Worm (Caenorhabditis elegans) whole organism, mixed stage, embryonic: ENCODE data around the gene srw-123.

Experiments
- M03D4.4 ChIP-seq: sonication (generic microtip); optimal IDR thresholded peaks from 2 replicates; lab custom pipeline; 2017; ENCODE audit warnings: mild to moderate bottlenecking, missing genetic modification characterization, missing compliant biosample characterization
- bed-3 ChIP-seq: fragments of 200-800 bp; sonication (Bioruptor generic); optimal IDR thresholded peaks from 3 replicates; lab custom pipeline; 2018; ENCODE audit warnings: mild to moderate bottlenecking, missing genetic modification characterization, moderate library complexity, missing compliant biosample characterization
- blmp-1 ChIP-seq: fragments of 150-350 bp; optimal IDR thresholded peaks from 2 replicates; lab custom pipeline; 2014; ENCODE audit warnings: missing biosample characterization, missing genetic modification characterization
- ceh-39 ChIP-seq: fragments of 150-350 bp; optimal IDR thresholded peaks from 2 replicates; lab custom pipeline; 2014; ENCODE audit warnings: missing biosample characterization, missing genetic modification characterization
- ceh-43 ChIP-seq: fragments of 200-800 bp; sonication (Bioruptor generic); optimal IDR thresholded peaks from 2 replicates; lab custom pipeline; 2018; ENCODE audit warnings: mild to moderate bottlenecking, missing genetic modification characterization, moderate library complexity, missing compliant biosample characterization
- ceh-83 ChIP-seq: fragments of 200-800 bp; sonication (Bioruptor generic); optimal IDR thresholded peaks from 2 replicates; lab custom pipeline; 2018; ENCODE audit warnings: mild to moderate bottlenecking, missing genetic modification characterization, missing compliant biosample characterization
- ces-1 ChIP-seq: fragments of 150-350 bp; optimal IDR thresholded peaks from 2 replicates; lab custom pipeline; 2014; ENCODE audit warnings: missing biosample characterization, missing genetic modification reagents, missing genetic modification characterization
- cnd-1 ChIP-seq: fragments of 200-800 bp; sonication (Bioruptor generic); optimal IDR thresholded peaks from 2 replicates; lab custom pipeline; 2018; ENCODE audit warnings: mild to moderate bottlenecking, missing genetic modification characterization, missing compliant biosample characterization
- drap-1 ChIP-seq: fragments of 200-800 bp; sonication (Bioruptor generic); optimal IDR thresholded peaks from 3 replicates; lab custom pipeline; 2018; ENCODE audit warnings: mild to moderate bottlenecking, missing genetic modification characterization, missing compliant biosample characterization
- elt-1 ChIP-seq: sonication (generic microtip); optimal IDR thresholded peaks from 2 replicates; lab custom pipeline; 2017; ENCODE audit warnings: missing genetic modification characterization, mild to moderate bottlenecking, missing compliant biosample characterization, antibody characterized with exemption, moderate library complexity, borderline replicate concordance; ENCODE audit not compliant: insufficient read depth
- flh-1 ChIP-seq: fragments of 200-800 bp; sonication (Bioruptor generic); optimal IDR thresholded peaks from 2 replicates; lab custom pipeline; 2018; ENCODE audit warnings: mild to moderate bottlenecking, missing genetic modification characterization, moderate library complexity, missing compliant biosample characterization
- ham-2 ChIP-seq: fragments of 200-800 bp; sonication (Bioruptor generic); optimal IDR thresholded peaks from 2 replicates; lab custom pipeline; 2018; ENCODE audit warnings: mild to moderate bottlenecking, missing genetic modification characterization, missing compliant biosample characterization
- hlh-1 ChIP-seq: fragments of 150-350 bp; optimal IDR thresholded peaks from 2 replicates; lab custom pipeline; 2014; ENCODE audit warnings: missing biosample characterization, missing genetic modification reagents, missing genetic modification characterization
- lin-13 ChIP-seq: fragments of 150-350 bp; optimal IDR thresholded peaks from 2 replicates; lab custom pipeline; 2014; ENCODE audit warnings: missing biosample characterization, missing genetic modification characterization
- lin-32 ChIP-seq: fragments of 200-800 bp; sonication (Bioruptor generic); optimal IDR thresholded peaks from 2 replicates; lab custom pipeline; 2018; ENCODE audit warnings: mild to moderate bottlenecking, missing genetic modification characterization, missing compliant biosample characterization
- lsy-2 ChIP-seq: fragments of 150-350 bp; optimal IDR thresholded peaks from 2 replicates; lab custom pipeline; 2014; ENCODE audit warnings: missing biosample characterization, missing genetic modification characterization
- mab-5 ChIP-seq: fragments of 150-350 bp; optimal IDR thresholded peaks from 2 replicates; lab custom pipeline; 2014; ENCODE audit warnings: missing biosample characterization, missing genetic modification characterization
- mep-1 ChIP-seq: fragments of 150-350 bp; optimal IDR thresholded peaks from 2 replicates; lab custom pipeline; 2017; ENCODE audit warnings: missing biosample characterization, missing genetic modification reagents, missing genetic modification characterization, inconsistent platforms
- mls-2 ChIP-seq: sonication (generic microtip); optimal IDR thresholded peaks from 2 replicates; lab custom pipeline; 2016; ENCODE audit warnings: mild to moderate bottlenecking, missing genetic modification characterization, moderate library complexity, missing compliant biosample characterization
- nhr-12 ChIP-seq: fragments of 150-350 bp; optimal IDR thresholded peaks from 2 replicates; lab custom pipeline; 2014; ENCODE audit warnings: missing biosample characterization, missing genetic modification characterization
- nhr-2 ChIP-seq: fragments of 150-350 bp; optimal IDR thresholded peaks from 2 replicates; lab custom pipeline; 2014; ENCODE audit warnings: missing biosample characterization, missing genetic modification characterization
- nhr-237 ChIP-seq: fragments of 150-350 bp; optimal IDR thresholded peaks from 2 replicates; lab custom pipeline; 2014; ENCODE audit warnings: missing biosample characterization, missing genetic modification characterization
- pha-4 ChIP-seq: fragments of 150-350 bp; optimal IDR thresholded peaks from 2 replicates; lab custom pipeline; 2018; ENCODE audit warnings: missing biosample characterization, missing genetic modification reagents, missing genetic modification characterization
- snpc-4 ChIP-seq: fragments of 150-350 bp; optimal IDR thresholded peaks from 2 replicates; lab custom pipeline; 2014; ENCODE audit warnings: missing biosample characterization, missing genetic modification characterization
- sptf-1 ChIP-seq: sonication (generic microtip); optimal IDR thresholded peaks from 2 replicates; lab custom pipeline; 2017; ENCODE audit warnings: mild to moderate bottlenecking, missing genetic modification characterization, moderate library complexity, missing compliant biosample characterization
- unc-120 ChIP-seq: sonication (generic microtip); optimal IDR thresholded peaks from 2 replicates; lab custom pipeline; 2017; ENCODE audit warnings: missing genetic modification characterization, missing compliant biosample characterization; ENCODE audit not compliant: poor library complexity, severe bottlenecking
- unc-39 ChIP-seq: fragments of 150-350 bp; optimal IDR thresholded peaks from 2 replicates; lab custom pipeline; 2014; ENCODE audit warnings: missing biosample characterization, missing genetic modification characterization
- unc-62 ChIP-seq: fragments of 150-350 bp; optimal IDR thresholded peaks from 2 replicates; lab custom pipeline; 2014; ENCODE audit warnings: missing biosample characterization, missing genetic modification reagents, missing genetic modification characterization
- zip-8 ChIP-seq: fragments of 150-350 bp; optimal IDR thresholded peaks from 2 replicates; lab custom pipeline; 2014; ENCODE audit warnings: missing biosample characterization, missing genetic modification characterization
- ztf-11 ChIP-seq: fragments of 150-350 bp; optimal IDR thresholded peaks from 2 replicates; lab custom pipeline; 2014; ENCODE audit warnings: missing biosample characterization, missing genetic modification characterization

The srw-123 gene

DNA sequence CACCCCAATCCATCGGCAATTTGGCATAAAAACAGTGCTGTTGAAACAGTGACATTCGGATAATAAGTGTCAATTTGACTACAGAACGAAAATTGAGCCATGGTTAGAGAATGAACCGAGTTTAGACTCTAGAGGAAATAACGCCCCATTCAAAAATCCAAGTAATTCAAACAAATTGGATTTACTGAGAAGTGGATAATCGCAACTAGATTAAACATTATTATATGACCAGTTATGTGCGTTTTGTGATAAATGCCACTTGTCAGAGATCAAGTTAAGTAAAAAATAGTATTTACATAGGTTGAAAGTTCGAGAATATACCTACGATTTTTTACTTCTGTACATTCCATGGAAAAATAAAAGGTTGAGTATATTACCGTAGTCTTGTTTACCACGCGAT lies 10.1 kb upstream of the srw-123 start, which contains the start of gene srw-139:
Gene srw-139 (minus strand): TSS at position 101 of the 400 bp plus-strand sequence.
- no peak for TF ChIP-seq mab-5 (tag; lab: Kevin White, UChicago)
- TF ChIP-seq ztf-11 (tag; lab: Kevin White, UChicago) = no peak
- no peak for TF ChIP-seq blmp-1 (tag; lab: Kevin White, UChicago)
- no peak for TF ChIP-seq bed-3 (GFP tag; lab: Kevin White, UChicago)
- TF ChIP-seq drap-1 (GFP tag; lab: Kevin White, UChicago) = no peak
- no peak for TF ChIP-seq unc-62
- TF ChIP-seq unc-39 (tag; lab: Kevin White, UChicago) = no peak
- no peak for TF ChIP-seq ces-1 (GFP tag; lab: Kevin White, UChicago)
- no peak for TF ChIP-seq flh-1 (GFP tag; lab: Kevin White, UChicago)
- TF ChIP-seq lin-13 = no peak
- TF ChIP-seq ceh-43 (GFP tag; lab: Kevin White, UChicago) = no peak
- TF ChIP-seq mls-2 (tag; lab: Kevin White, UChicago) = no peak
- no peak for TF ChIP-seq sptf-1
- TF ChIP-seq unc-120 (tag; lab: Kevin White, UChicago) = no peak
- TF ChIP-seq pha-4 (tag; lab: Kevin White, UChicago) = no peak

DNA sequence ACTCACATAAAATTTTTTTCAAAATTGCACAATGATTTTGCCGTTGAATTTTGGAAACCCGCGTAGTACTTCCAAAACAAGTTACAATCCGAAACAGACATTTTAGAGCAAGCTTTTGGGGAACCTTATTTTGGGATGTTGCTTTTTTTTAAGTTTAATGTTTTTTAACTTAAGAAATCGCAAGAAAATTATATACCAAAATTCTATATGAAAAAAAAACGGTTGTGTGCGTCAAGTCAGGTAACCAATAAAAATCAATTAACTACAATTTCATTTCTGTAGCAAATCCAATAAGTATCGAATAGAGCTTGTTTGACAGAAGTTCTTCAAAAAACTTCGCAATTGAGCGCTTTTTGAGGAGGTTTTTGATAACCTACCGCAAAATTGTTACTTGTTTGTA lies 8.2 kb upstream of the srw-123 start, which contains the start of gene srw-117:
Gene srw-117 (minus strand): TSS at position 101 of the 400 bp plus-strand sequence.
- no peak for TF ChIP-seq ceh-39 (tag; lab: Kevin White, UChicago)
- TF ChIP-seq mep-1 (tag; lab: Kevin White, UChicago) = no peak
- no peak for TF ChIP-seq snpc-4
- TF ChIP-seq nhr-237 (tag; lab: Kevin White, UChicago) = no peak
- no peak for TF ChIP-seq ham-2 (GFP tag; lab: Kevin White, UChicago)

DNA sequence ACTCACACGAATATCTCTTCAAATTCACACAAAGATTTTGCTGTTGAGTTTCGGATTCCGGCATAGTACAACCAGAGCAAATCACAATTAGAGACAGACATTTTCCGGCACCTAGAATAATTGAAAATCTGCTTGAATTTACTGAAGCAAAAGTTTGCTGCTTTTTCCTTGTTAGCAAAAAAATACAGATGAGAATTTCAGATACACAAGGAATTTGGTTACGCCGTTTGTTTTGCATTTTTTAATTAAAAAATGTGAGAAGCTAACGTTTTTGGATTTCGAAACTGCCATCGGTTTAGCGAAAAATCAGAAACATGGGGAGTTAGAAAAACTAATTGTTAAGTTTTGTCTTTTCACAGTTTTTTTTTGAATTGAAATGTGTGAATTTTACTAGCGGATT lies 4.8 kb upstream of the srw-123 start, which contains the start of gene srw-118:
Gene srw-118 (minus strand): TSS at position 101 of the 400 bp plus-strand sequence.
- TF ChIP-seq hlh-1 (tag; lab: Kevin White, UChicago) (no peak), blmp-1 (tag; lab: Kevin White, UChicago) (no peak), drap-1 (GFP tag; lab: Kevin White, UChicago) (no peak), M03D4.4 (tag; lab: Kevin White, UChicago) (no peak), ceh-39 (tag; lab: Kevin White, UChicago) (no peak), lin-13 (no peak), cnd-1 (tag; lab: Kevin White, UChicago) (no peak)

DNA sequence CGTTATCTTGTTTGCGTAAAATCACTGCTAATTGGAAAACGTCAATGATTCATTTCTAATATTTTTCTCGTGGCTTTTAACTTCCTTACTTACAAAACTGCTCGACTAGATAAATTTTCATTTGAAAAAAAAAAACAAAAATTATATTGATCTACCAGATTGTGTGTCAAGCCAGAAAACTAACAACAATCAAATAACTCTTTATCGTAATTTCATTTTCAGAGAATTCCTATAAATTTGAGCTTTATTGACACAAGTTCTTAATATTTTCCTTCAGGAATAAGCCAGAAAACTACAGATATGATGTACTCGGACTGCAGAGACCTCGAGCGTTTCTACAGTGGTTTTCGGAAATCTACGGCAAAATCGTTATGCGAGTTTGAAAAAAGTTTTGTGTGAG lies 1.1 kb upstream of the srw-123 start, which contains the start of gene srw-124:
Gene srw-124 (plus strand): TSS at position 301 of the 400 bp plus-strand sequence.
- TF ChIP-seq nhr-12 (tag; lab: Kevin White, UChicago) (no peak), nhr-2 (tag; lab: Kevin White, UChicago) (no peak), M03D4.4 (tag; lab: Kevin White, UChicago) (no peak), ztf-11 (tag; lab: Kevin White, UChicago) (no peak), ceh-83 (GFP tag; lab: Kevin White, UChicago) (no peak), zip-8 (no peak), mep-1 (tag; lab: Kevin White, UChicago) (no peak), unc-39 (tag; lab: Kevin White, UChicago) (no peak), hlh-1 (tag; lab: Kevin White, UChicago) (no peak), bed-3 (GFP tag; lab: Kevin White, UChicago) (no peak), blmp-1 (tag; lab: Kevin White, UChicago) (no peak), lsy-2 (no peak), lin-32 (GFP tag; lab: Kevin White, UChicago) (no peak), unc-62 (no peak), mls-2 (tag; lab: Kevin White, UChicago) (no peak), ceh-43 (GFP tag; lab: Kevin White, UChicago) (no peak), ham-2 (GFP tag; lab: Kevin White, UChicago) (no peak), elt-1 (tag; lab: Kevin White, UChicago) (no peak)
- TF ChIP-seq, all 35 proteins: peak for 0

DNA sequence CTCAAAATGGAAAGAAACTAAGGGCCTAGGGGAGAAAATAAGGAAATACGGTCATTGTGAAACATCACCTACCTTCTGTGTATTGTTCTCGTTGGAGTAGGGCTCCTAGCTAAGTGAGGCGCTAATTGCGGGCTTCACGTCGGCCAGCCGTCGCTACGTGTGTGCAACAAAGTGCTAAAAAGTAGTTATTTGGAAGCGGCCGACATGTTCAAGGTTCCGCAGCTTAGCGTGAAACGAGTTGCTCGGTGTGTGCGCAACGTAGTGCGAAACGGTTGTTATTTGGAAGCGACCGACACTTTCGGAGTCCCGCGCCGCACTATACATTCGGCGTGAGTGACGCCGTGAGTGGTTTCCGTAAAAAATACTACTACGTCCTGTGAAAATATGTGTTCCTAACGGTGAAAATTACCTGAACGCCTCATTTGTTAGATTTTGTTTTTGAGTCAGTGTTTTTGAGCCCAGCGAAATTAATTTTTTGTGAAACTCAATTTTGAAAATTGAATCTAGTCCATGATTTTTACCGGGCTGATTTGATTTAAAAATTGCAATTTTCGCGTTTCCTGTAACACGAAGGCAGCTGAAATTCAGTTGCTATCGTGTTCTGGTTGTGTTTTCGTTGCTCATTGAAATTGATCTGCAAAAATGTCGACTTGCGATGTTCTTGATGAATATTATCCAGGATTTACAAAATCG lies 3.7 kb downstream of the srw-123 start, which contains the start of gene srw-129:
Gene srw-129 (plus strand): TSS at position 643 of the 693 bp plus-strand sequence.
- no peak for TF ChIP-seq nhr-2 (tag; lab: Kevin White, UChicago)
- TF ChIP-seq unc-120 (tag; lab: Kevin White, UChicago) = no peak
- TF ChIP-seq snpc-4 = no peak
- TF ChIP-seq lsy-2 = no peak
- TF ChIP-seq ces-1 (GFP tag; lab: Kevin White, UChicago) = no peak
- no peak for TF ChIP-seq ceh-43 (GFP tag; lab: Kevin White, UChicago)
- no peak for TF ChIP-seq bed-3 (GFP tag; lab: Kevin White, UChicago)
